Fruit fly (Drosophila melanogaster): ENCODE data around the gene CG16711.

Gene CG16711

DNA sequence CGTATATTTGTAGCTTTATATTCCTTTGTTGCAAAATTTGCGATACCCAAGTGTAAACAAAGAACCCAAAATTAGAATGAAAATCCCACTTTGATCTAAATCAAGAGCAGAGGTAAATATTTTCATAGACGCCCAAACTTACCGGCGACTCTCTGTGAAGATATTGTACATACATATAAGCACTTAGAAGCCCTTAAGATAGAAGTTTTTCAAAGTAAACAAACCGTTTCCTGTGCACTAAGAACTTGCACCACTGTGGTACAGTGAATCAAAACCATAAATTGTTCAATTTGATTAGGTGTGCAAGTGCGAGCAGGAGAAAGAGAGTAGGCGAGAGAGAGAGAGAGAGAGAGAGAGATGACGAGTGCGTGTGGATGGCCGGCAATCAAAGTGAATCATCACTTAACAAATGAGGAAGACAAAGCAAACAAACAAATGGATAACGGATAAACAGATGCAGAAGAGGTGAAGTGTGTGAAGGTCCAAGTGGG, 26.1 kb upstream of the CG16711 start:
- TF ChIP-seq Hr83 (GFP tag; optimal IDR thresholded peaks at IDR 0.05; ENCODE audit: poor library complexity, severe bottlenecking) (no peak), CG9705 (GFP tag; optimal IDR thresholded peaks at IDR 0.05) (no peak), Dfd (GFP tag; optimal IDR thresholded peaks at IDR 0.05) (no peak), jim (GFP tag; optimal IDR thresholded peaks at IDR 0.05) (no peak), CrebA (GFP tag; optimal IDR thresholded peaks at IDR 0.05; ENCODE audit: borderline replicate concordance) (no peak), ey (GFP tag; optimal IDR thresholded peaks at IDR 0.05) (peak; percentile 29), lola (GFP tag; optimal IDR thresholded peaks at IDR 0.05) (no peak), Vsx2 (GFP tag; optimal IDR thresholded peaks at IDR 0.05; ENCODE audit: partially characterized antibody) (no peak), Jra (GFP tag; optimal IDR thresholded peaks at IDR 0.05) (peak; percentile 80), dsf (GFP tag; optimal IDR thresholded peaks at IDR 0.05; ENCODE audit: borderline replicate concordance) (no peak), br (GFP tag; optimal IDR thresholded peaks at IDR 0.05) (peak; percentile 5), OdsH (GFP tag; optimal IDR thresholded peaks at IDR 0.05) (no peak), Mio (GFP tag; optimal IDR thresholded peaks at IDR 0.05) (no peak), N (GFP tag; optimal IDR thresholded peaks at IDR 0.05) (no peak), Rel (GFP tag; optimal IDR thresholded peaks at IDR 0.05) (no peak), Rel (tag; optimal IDR thresholded peaks at IDR 0.05) (peak; percentile 5), Hnf4 (GFP tag; optimal IDR thresholded peaks at IDR 0.05) (no peak), Hr78 (GFP tag; optimal IDR thresholded peaks at IDR 0.05) (no peak), Abd-B (GFP tag; optimal IDR thresholded peaks at IDR 0.05) (no peak), Myc (optimal IDR thresholded peaks at IDR 0.05) (no peak), dmrt93B (GFP tag; optimal IDR thresholded peaks at IDR 0.05) (no peak), psq (GFP tag; optimal IDR thresholded peaks at IDR 0.05) (peak; percentile 71), rgr (GFP tag; optimal IDR thresholded peaks at IDR 0.05) (peak; percentile 17), foxo (GFP tag; optimal IDR thresholded peaks at IDR 0.05) (peak in 1 of 2 experiments; percentile 29), Sp1 (GFP tag; optimal IDR thresholded peaks at IDR 0.05) (no peak), woc (GFP tag; optimal IDR thresholded peaks at IDR 0.05) (peak; percentile 25), fru (GFP tag; optimal IDR thresholded peaks at IDR 0.05) (no peak), sv (GFP tag; optimal IDR thresholded peaks at IDR 0.05) (no peak), Dif (GFP tag; optimal IDR thresholded peaks at IDR 0.05; ENCODE audit: partially characterized antibody) (peak; percentile 54), h (GFP tag; optimal IDR thresholded peaks at IDR 0.05) (peak; percentile 42)

dm6 chr3L:9678994-9679393, 25.1 kb upstream of the CG16711 start, which contains the start of the genes fry and CG16717:
fry (minus strand) TSS chr3L:9679103.
CG16717 (plus strand) TSS chr3L:9679201.
- peak; percentile 38 for TF ChIP-seq sage (GFP tag; optimal IDR thresholded peaks at IDR 0.05)
- TF ChIP-seq HLH106 (tag; optimal IDR thresholded peaks at IDR 0.05): no peak

DNA sequence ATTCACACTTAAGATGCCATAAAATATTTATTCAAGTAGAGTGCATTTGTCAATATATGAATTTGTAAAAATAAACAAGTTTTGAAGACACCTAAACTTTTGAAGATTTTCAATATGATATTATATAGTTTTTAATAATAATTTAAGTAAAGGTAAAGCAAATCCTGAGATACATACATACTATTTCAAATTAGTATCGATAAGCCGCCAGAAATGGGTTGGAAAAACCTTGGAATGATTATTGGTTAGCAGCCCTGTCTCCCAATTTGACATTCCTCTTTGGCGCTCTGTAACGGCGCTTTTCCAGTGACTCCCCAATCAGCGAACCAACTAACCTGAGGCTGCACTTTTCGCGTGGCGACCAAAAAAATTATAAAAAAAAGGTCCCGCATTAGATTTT, 23.2 kb upstream of the CG16711 start, which contains the start of gene alphaTub67C:
TSS of gene alphaTub67C (plus strand) at position 301 of the 400 bp plus-strand sequence.
- no peak for TF ChIP-seq h (GFP tag; optimal IDR thresholded peaks at IDR 0.05)
- TF ChIP-seq CrebA (GFP tag; optimal IDR thresholded peaks at IDR 0.05; ENCODE audit: borderline replicate concordance): no peak
- TF ChIP-seq dsf (GFP tag; optimal IDR thresholded peaks at IDR 0.05; ENCODE audit: borderline replicate concordance): no peak
- TF ChIP-seq Hr83 (GFP tag; optimal IDR thresholded peaks at IDR 0.05; ENCODE audit: poor library complexity, severe bottlenecking): no peak
- no peak for TF ChIP-seq dmrt93B (GFP tag; optimal IDR thresholded peaks at IDR 0.05)
- TF ChIP-seq Jra (GFP tag; optimal IDR thresholded peaks at IDR 0.05): no peak
- no peak for TF ChIP-seq CG9705 (GFP tag; optimal IDR thresholded peaks at IDR 0.05)
- TF ChIP-seq brk (GFP tag; optimal IDR thresholded peaks at IDR 0.05): no peak
- TF ChIP-seq tai (GFP tag; optimal IDR thresholded peaks at IDR 0.05): no peak
- TF ChIP-seq usp (GFP tag; optimal IDR thresholded peaks at IDR 0.05): no peak
- no peak for TF ChIP-seq fru (GFP tag; optimal IDR thresholded peaks at IDR 0.05)
- no peak for TF ChIP-seq lola (GFP tag; optimal IDR thresholded peaks at IDR 0.05)
- no peak for TF ChIP-seq dl (GFP tag; optimal IDR thresholded peaks at IDR 0.05; ENCODE audit: insufficient read depth in 1 of 2, partially characterized antibody in 2 of 2)
- TF ChIP-seq OdsH (GFP tag; optimal IDR thresholded peaks at IDR 0.05): no peak
- no peak for TF ChIP-seq Hnf4 (GFP tag; optimal IDR thresholded peaks at IDR 0.05)
- TF ChIP-seq CG32264 (GFP tag; optimal IDR thresholded peaks at IDR 0.05): no peak
- TF ChIP-seq Hr78 (GFP tag; optimal IDR thresholded peaks at IDR 0.05): no peak
- TF ChIP-seq Vsx2 (GFP tag; optimal IDR thresholded peaks at IDR 0.05; ENCODE audit: partially characterized antibody): no peak
- no peak for TF ChIP-seq Sp1 (GFP tag; optimal IDR thresholded peaks at IDR 0.05)
